Worm (Caenorhabditis elegans) whole organism, L4 larva: ENCODE data around the gene T01C8.2.
A peak's percentile ranks its signal among the peaks of the same experiment; 100 is the strongest.

ENCODE experiments used
- D1046.2 ChIP-seq: fragments of 200-800 bp; sonication (Bioruptor generic); IDR thresholded peaks from 2 replicates; pipeline ENCODE4 v1.3.6; 2022; ENCODE audit warnings: missing genetic modification characterization, missing compliant biosample characterization
- F37D6.2 ChIP-seq: sonication (generic microtip); optimal IDR thresholded peaks from 2 replicates; lab custom pipeline; 2016; ENCODE audit warnings: mild to moderate bottlenecking, missing genetic modification characterization, missing compliant biosample characterization
- F49E8.2 ChIP-seq: sonication (generic microtip); optimal IDR thresholded peaks from 2 replicates; lab custom pipeline; 2016; ENCODE audit warnings: missing compliant biosample characterization, mild to moderate bottlenecking, missing genetic modification characterization, borderline replicate concordance
- R02D3.7 ChIP-seq: fragments of 150-350 bp; sonication (generic microtip); optimal IDR thresholded peaks from 3 replicates; lab custom pipeline; 2014; ENCODE audit warnings: missing biosample characterization, missing genetic modification characterization
- T20F7.1 ChIP-seq: fragments of 200-800 bp; sonication (Bioruptor generic); optimal IDR thresholded peaks from 2 replicates; lab custom pipeline; 2018; ENCODE audit warnings: mild to moderate bottlenecking, missing genetic modification characterization, missing compliant biosample characterization
- Y105C5A.15 ChIP-seq: fragments of 200-800 bp; sonication (Bioruptor generic); IDR thresholded peaks from 2 replicates; pipeline ENCODE4 v1.3.6; 2022; ENCODE audit warnings: missing genetic modification characterization, missing compliant biosample characterization
- Y5F2A.4 ChIP-seq: fragments of 200-800 bp; sonication (Bioruptor generic); optimal IDR thresholded peaks from 2 replicates; lab custom pipeline; 2018; ENCODE audit warnings: mild to moderate bottlenecking, missing genetic modification characterization, missing compliant biosample characterization
- Y75B8A.6 ChIP-seq: fragments of 200-800 bp; sonication (Bioruptor generic); IDR thresholded peaks from 2 replicates; pipeline ENCODE4 v1.3.6; 2022; ENCODE audit warnings: missing genetic modification reagents, missing genetic modification characterization, missing compliant biosample characterization
- ZK337.2 ChIP-seq: fragments of 200-800 bp; sonication (Bioruptor generic); IDR thresholded peaks from 2 replicates; pipeline ENCODE4 v1.3.6; 2022; ENCODE audit warnings: missing genetic modification reagents, missing genetic modification characterization, missing compliant biosample characterization
- aly-2 ChIP-seq: sonication (generic microtip); optimal IDR thresholded peaks from 2 replicates; lab custom pipeline; 2018; ENCODE audit warnings: missing biosample characterization, missing genetic modification characterization
- ama-1 ChIP-seq: fragments of 150-350 bp; optimal IDR thresholded peaks from 2 replicates; lab custom pipeline; 2014; ENCODE audit warnings: inconsistent platforms, mixed read lengths
- arid-1 ChIP-seq: fragments of 200-800 bp; sonication (Bioruptor generic); conservative IDR thresholded peaks from 2 replicates; pipeline ENCODE4 v1.3.6; 2022; ENCODE audit warnings: missing genetic modification reagents, missing genetic modification characterization, missing compliant biosample characterization
- ceh-82 ChIP-seq: sonication (generic microtip); optimal IDR thresholded peaks from 2 replicates; lab custom pipeline; 2017; ENCODE audit warnings: missing biosample characterization, missing genetic modification characterization
- daf-16 ChIP-seq, 3 experiments: sonication (generic microtip); optimal IDR thresholded peaks; 2 replicates each; lab custom pipeline; 2016 to 2017; ENCODE audit warnings: missing genetic modification characterization in 3 of 3, missing genetic modification reagents in 3 of 3, mild to moderate bottlenecking in 2 of 3, missing compliant biosample characterization in 2 of 3, missing biosample characterization in 1 of 3, moderate library complexity in 1 of 3
- daf-19 ChIP-seq: fragments of 200-800 bp; sonication (Bioruptor generic); conservative IDR thresholded peaks from 2 replicates; pipeline ENCODE4 v1.3.6; 2022; ENCODE audit warnings: missing genetic modification characterization, missing compliant biosample characterization
- dmd-6 ChIP-seq: fragments of 200-800 bp; sonication (Bioruptor generic); IDR thresholded peaks from 2 replicates; pipeline ENCODE4 v1.3.6; 2022; ENCODE audit warnings: missing genetic modification reagents, missing genetic modification characterization, missing compliant biosample characterization
- dpl-1 ChIP-seq: fragments of 150-350 bp; optimal IDR thresholded peaks from 2 replicates; lab custom pipeline; 2014; ENCODE audit warnings: missing biosample characterization, missing genetic modification reagents, missing genetic modification characterization
- dve-1 ChIP-seq: sonication (generic microtip); optimal IDR thresholded peaks from 2 replicates; lab custom pipeline; 2017; ENCODE audit warnings: antibody characterized with exemption, mild to moderate bottlenecking, missing genetic modification characterization, missing compliant biosample characterization; ENCODE audit not compliant: insufficient read depth
- fos-1 ChIP-seq: fragments of 150-350 bp; optimal IDR thresholded peaks from 2 replicates; lab custom pipeline; 2014; ENCODE audit warnings: missing biosample characterization, missing genetic modification characterization
- hif-1 ChIP-seq, 2 experiments: sonication (generic microtip); optimal IDR thresholded peaks; 2 replicates each; lab custom pipeline; 2016 to 2017; ENCODE audit warnings: missing compliant biosample characterization in 2 of 2, missing genetic modification characterization in 2 of 2, missing genetic modification reagents in 2 of 2, missing genotype in 2 of 2, mild to moderate bottlenecking in 1 of 2
- hlh-11 ChIP-seq: fragments of 200-800 bp; sonication (Bioruptor generic); optimal IDR thresholded peaks from 2 replicates; lab custom pipeline; 2018; ENCODE audit warnings: mild to moderate bottlenecking, missing genetic modification characterization, missing compliant biosample characterization
- hlh-30 ChIP-seq: sonication (generic microtip); optimal IDR thresholded peaks from 2 replicates; lab custom pipeline; 2017; ENCODE audit warnings: antibody characterized with exemption, mild to moderate bottlenecking, missing genetic modification characterization, missing compliant biosample characterization; ENCODE audit not compliant: insufficient read depth
- hmg-1.1 ChIP-seq: fragments of 200-800 bp; sonication (Bioruptor generic); IDR thresholded peaks from 2 replicates; pipeline ENCODE4 v1.3.6; 2022; ENCODE audit warnings: missing genetic modification reagents, missing genetic modification characterization, missing compliant biosample characterization
- jun-1 ChIP-seq: fragments of 150-350 bp; optimal IDR thresholded peaks from 2 replicates; lab custom pipeline; 2014; ENCODE audit warnings: missing biosample characterization, missing genetic modification reagents, missing genetic modification characterization
- lin-13 ChIP-seq: fragments of 150-350 bp; optimal IDR thresholded peaks from 2 replicates; lab custom pipeline; 2014; ENCODE audit warnings: missing biosample characterization, missing genetic modification reagents, missing genetic modification characterization
- lin-38 ChIP-seq: fragments of 200-800 bp; sonication (Bioruptor generic); IDR thresholded peaks from 2 replicates; pipeline ENCODE4 v1.3.6; 2022; ENCODE audit warnings: missing genetic modification reagents, missing genetic modification characterization, missing compliant biosample characterization
- lin-39 ChIP-seq: fragments of 150-350 bp; optimal IDR thresholded peaks from 2 replicates; lab custom pipeline; 2014; ENCODE audit warnings: missing biosample characterization, missing genetic modification reagents, missing genetic modification characterization
- madf-9 ChIP-seq: fragments of 200-800 bp; sonication (Bioruptor generic); conservative IDR thresholded peaks from 2 replicates; pipeline ENCODE4 v1.3.6; 2022; ENCODE audit warnings: missing genetic modification reagents, missing genetic modification characterization, missing compliant biosample characterization
- mdt-29 ChIP-seq: fragments of 200-800 bp; sonication (Bioruptor generic); IDR thresholded peaks from 2 replicates; pipeline ENCODE4 v1.3.6; 2022; ENCODE audit warnings: missing genetic modification reagents, missing genetic modification characterization, missing compliant biosample characterization
- mxl-2 ChIP-seq: fragments of 200-800 bp; sonication (Bioruptor generic); conservative IDR thresholded peaks from 2 replicates; pipeline ENCODE4 v1.3.6; 2022; ENCODE audit warnings: missing genetic modification reagents, missing genetic modification characterization, missing compliant biosample characterization
- nhr-102 ChIP-seq: sonication (generic microtip); optimal IDR thresholded peaks from 2 replicates; lab custom pipeline; 2016; ENCODE audit warnings: mild to moderate bottlenecking, missing genetic modification characterization, moderate library complexity, missing compliant biosample characterization
- nhr-237 ChIP-seq: sonication (generic microtip); optimal IDR thresholded peaks from 2 replicates; lab custom pipeline; 2017; ENCODE audit warnings: missing biosample characterization, missing genetic modification characterization
- nhr-28 ChIP-seq: fragments of 150-350 bp; optimal IDR thresholded peaks from 2 replicates; lab custom pipeline; 2014; ENCODE audit warnings: missing biosample characterization, missing genetic modification characterization
- nhr-41 ChIP-seq: fragments of 200-800 bp; sonication (Bioruptor generic); IDR thresholded peaks from 2 replicates; pipeline ENCODE4 v1.3.6; 2022; ENCODE audit warnings: missing genetic modification reagents, missing genetic modification characterization, missing compliant biosample characterization
- nhr-6 ChIP-seq: fragments of 150-350 bp; optimal IDR thresholded peaks from 2 replicates; lab custom pipeline; 2014; ENCODE audit warnings: missing biosample characterization, missing genetic modification characterization
- nhr-76 ChIP-seq: fragments of 150-350 bp; optimal IDR thresholded peaks from 2 replicates; lab custom pipeline; 2014; ENCODE audit warnings: missing biosample characterization, missing genetic modification characterization
- pha-4 ChIP-seq, 2 experiments: fragments of 150-350 bp in 1 of 2; fragments of 200-800 bp in 1 of 2; sonication (Bioruptor generic) in 1 of 2; IDR thresholded peaks in 1 of 2; optimal IDR thresholded peaks in 1 of 2; 2 replicates each; pipeline versions ENCODE4 v1.3.6 to Lab custom; 2014 to 2022; ENCODE audit warnings: missing genetic modification characterization in 2 of 2, missing genetic modification reagents in 2 of 2, missing biosample characterization in 1 of 2, missing compliant biosample characterization in 1 of 2
- sdz-12 ChIP-seq: fragments of 200-800 bp; sonication (Bioruptor generic); optimal IDR thresholded peaks from 2 replicates; lab custom pipeline; 2018; ENCODE audit warnings: mild to moderate bottlenecking, missing genetic modification characterization, missing compliant biosample characterization
- set-16 ChIP-seq: fragments of 200-800 bp; sonication (Bioruptor generic); IDR thresholded peaks from 2 replicates; pipeline ENCODE4 v1.3.6; 2022; ENCODE audit warnings: missing genetic modification reagents, missing genetic modification characterization, missing compliant biosample characterization
- skn-1 ChIP-seq: fragments of 150-350 bp; optimal IDR thresholded peaks from 2 replicates; lab custom pipeline; 2014; ENCODE audit warnings: missing biosample characterization, missing genetic modification characterization
- snpc-4 ChIP-seq: fragments of 150-350 bp; optimal IDR thresholded peaks from 2 replicates; lab custom pipeline; 2014; ENCODE audit warnings: missing biosample characterization, missing genetic modification characterization
- tag-97 ChIP-seq: fragments of 200-800 bp; sonication (Bioruptor generic); IDR thresholded peaks from 2 replicates; pipeline ENCODE4 v1.3.6; 2022; ENCODE audit warnings: missing genetic modification characterization, missing compliant biosample characterization
- tra-1 ChIP-seq: fragments of 200-800 bp; sonication (Bioruptor generic); IDR thresholded peaks from 2 replicates; pipeline ENCODE4 v1.3.6; 2022; ENCODE audit warnings: missing genetic modification reagents, missing genetic modification characterization, missing compliant biosample characterization
- unc-130 ChIP-seq: sonication (generic microtip); optimal IDR thresholded peaks from 2 replicates; lab custom pipeline; 2016; ENCODE audit warnings: missing genetic modification reagents, missing genetic modification characterization, missing compliant biosample characterization
- vab-7 ChIP-seq: fragments of 200-800 bp; sonication (Bioruptor generic); IDR thresholded peaks from 2 replicates; pipeline ENCODE4 v1.3.6; 2022; ENCODE audit warnings: missing genetic modification reagents, missing genetic modification characterization, missing compliant biosample characterization
- zag-1 ChIP-seq: fragments of 150-350 bp; optimal IDR thresholded peaks from 2 replicates; lab custom pipeline; 2014; ENCODE audit warnings: missing biosample characterization, missing genetic modification characterization
- zfp-3 ChIP-seq: fragments of 200-800 bp; sonication (Bioruptor generic); conservative IDR thresholded peaks from 2 replicates; pipeline ENCODE4 v1.3.6; 2022; ENCODE audit warnings: missing genetic modification reagents, missing genetic modification characterization, missing compliant biosample characterization
- zip-11 ChIP-seq: fragments of 200-800 bp; sonication (Bioruptor generic); IDR thresholded peaks from 2 replicates; pipeline ENCODE4 v1.3.6; 2022; ENCODE audit warnings: missing genetic modification characterization, missing compliant biosample characterization
- zip-2 ChIP-seq: fragments of 150-350 bp; optimal IDR thresholded peaks from 2 replicates; lab custom pipeline; 2014; ENCODE audit warnings: missing biosample characterization, missing genetic modification characterization

T01C8.2 gene

DNA sequence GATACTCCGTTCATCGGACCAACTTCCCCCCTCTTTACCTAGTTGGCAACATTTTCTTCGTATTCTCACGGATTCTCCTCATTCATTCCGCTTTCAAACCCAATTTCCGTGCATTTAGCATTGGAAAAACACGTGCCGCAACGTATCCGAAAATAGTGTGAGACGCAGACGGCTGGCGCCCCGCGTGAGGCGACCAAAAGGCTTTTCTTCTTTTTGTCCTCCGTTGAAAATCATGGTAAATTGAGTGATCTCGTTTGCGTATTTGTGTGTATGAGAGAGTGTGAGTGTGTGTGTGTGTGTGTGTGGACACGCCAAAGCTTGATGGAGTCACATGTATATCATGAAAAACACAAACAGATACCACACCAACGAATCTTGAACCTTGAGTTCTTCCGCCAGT is 10.6 kb downstream of the T01C8.2 start (continued):
- TF ChIP-seq dve-1 (tag; lab: Kevin White, UChicago) (peak; percentile 97), zip-11 (GFP tag; lab: Robert Waterston, UW) (no peak), arid-1 (GFP tag; lab: Robert Waterston, UW) (0 out of 2 replicates have a peak, but pooled peaks have one; percentile 42), lin-39 (tag; lab: Kevin White, UChicago) (no peak), nhr-41 (GFP tag; lab: Robert Waterston, UW) (no peak), lin-38 (GFP tag; lab: Robert Waterston, UW) (peak; percentile 41; the same call in 1 of the 2 replicates), hlh-11 (tag; lab: Kevin White, UChicago) (peak; percentile 99), fos-1 (tag; lab: Kevin White, UChicago) (no peak), set-16 (GFP tag; lab: Robert Waterston, UW) (peak; percentile 67; the same call in 1 of the 2 replicates), zip-2 (tag; lab: Kevin White, UChicago) (peak; percentile 32)

DNA sequence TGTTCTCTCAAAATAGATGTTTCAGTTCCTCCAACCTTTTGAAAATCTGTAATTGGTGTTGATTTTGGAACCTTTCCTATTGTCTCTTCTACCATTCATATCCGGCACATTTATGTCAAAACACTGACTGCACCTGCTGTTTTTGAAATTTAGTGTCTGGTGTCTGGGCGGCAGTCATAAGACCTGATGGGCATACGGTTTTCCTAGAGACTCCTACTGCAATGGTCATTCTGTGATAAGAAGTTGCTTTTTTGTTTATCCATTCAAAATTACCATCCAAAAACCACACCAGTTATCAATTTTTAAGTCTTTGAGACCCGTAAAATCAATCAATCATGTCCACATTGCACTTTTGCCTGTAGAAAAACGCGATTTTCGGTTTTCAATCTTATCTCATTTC is 12.4 kb downstream of the T01C8.2 start:
- TF ChIP-seq nhr-6 = no peak
- no peak for TF ChIP-seq ZK337.2 (GFP tag; lab: Robert Waterston, UW)
- TF ChIP-seq mdt-29 (GFP tag; lab: Robert Waterston, UW) = no peak
- no peak for TF ChIP-seq Y5F2A.4 (GFP tag; lab: Kevin White, UChicago)
- TF ChIP-seq tag-97 (GFP tag; lab: Robert Waterston, UW) = no peak
- TF ChIP-seq vab-7 (GFP tag; lab: Robert Waterston, UW) = no peak
- TF ChIP-seq zag-1 = no peak
- peak; percentile 34 for TF ChIP-seq dmd-6 (GFP tag; lab: Robert Waterston, UW)
- TF ChIP-seq ama-1 (lab: Kevin White, UChicago) = no peak
- TF ChIP-seq aly-2 (tag; lab: Kevin White, UChicago) = no peak
- TF ChIP-seq Y75B8A.6 (GFP tag; lab: Robert Waterston, UW) = no peak
- no peak for TF ChIP-seq ceh-82
- peak; percentile 72 for TF ChIP-seq hlh-30 (tag; lab: Kevin White, UChicago)
- TF ChIP-seq hif-1 (tag; optimal IDR thresholded peaks at IDR 0.05; lab: Kevin White, UChicago) = no peak
- no peak for TF ChIP-seq nhr-41 (GFP tag; lab: Robert Waterston, UW)
- peak; percentile 41; the same call in 1 of the 2 replicates for TF ChIP-seq tra-1 (GFP tag; lab: Robert Waterston, UW)
- TF ChIP-seq hmg-1.1 (GFP tag; lab: Robert Waterston, UW) = no peak
- TF ChIP-seq D1046.2 (GFP tag; lab: Robert Waterston, UW) = no peak
- no peak for TF ChIP-seq unc-130 (GFP tag; lab: Kevin White, UChicago)
- TF ChIP-seq nhr-76 (tag; lab: Kevin White, UChicago) = no peak
- TF ChIP-seq jun-1 (tag; lab: Kevin White, UChicago) = no peak
- peak; percentile 15 for TF ChIP-seq nhr-102 (tag; lab: Kevin White, UChicago)
- no peak for TF ChIP-seq skn-1 (tag; lab: Kevin White, UChicago)
- no peak for TF ChIP-seq lin-39 (tag; lab: Kevin White, UChicago)
- no peak for TF ChIP-seq dpl-1 (GFP tag; lab: Kevin White, UChicago)
- no peak for TF ChIP-seq lin-13 (GFP tag; lab: Kevin White, UChicago)
- TF ChIP-seq R02D3.7 (tag; lab: Kevin White, UChicago) = no peak
- TF ChIP-seq mxl-2 (GFP tag; lab: Robert Waterston, UW) = no peak
- no peak for TF ChIP-seq snpc-4 (tag; lab: Kevin White, UChicago)
- no peak for TF ChIP-seq daf-16 (GFP tag; optimal IDR thresholded peaks at IDR 0.05; lab: Kevin White, UChicago)
- TF ChIP-seq daf-16 (tag; optimal IDR thresholded peaks at IDR 0.05; lab: Kevin White, UChicago) = peak; percentile 70
- peak; percentile 51 for TF ChIP-seq nhr-28
- no peak for TF ChIP-seq madf-9 (GFP tag; lab: Robert Waterston, UW)
- TF ChIP-seq zfp-3 (GFP tag; lab: Robert Waterston, UW) = no peak
- no peak for TF ChIP-seq daf-19 (GFP tag; lab: Robert Waterston, UW)
- peak; percentile 14 for TF ChIP-seq T20F7.1
- TF ChIP-seq pha-4 (GFP tag; IDR thresholded peaks at IDR 0.05; lab: Robert Waterston, UW) = peak; percentile 9; the same call in 1 of the 2 replicates
- no peak for TF ChIP-seq pha-4 (tag; optimal IDR thresholded peaks at IDR 0.05; lab: Kevin White, UChicago)
- no peak for TF ChIP-seq F49E8.2 (tag; lab: Kevin White, UChicago)
- TF ChIP-seq Y105C5A.15 (GFP tag; lab: Robert Waterston, UW) = no peak
- TF ChIP-seq nhr-237 (tag; lab: Kevin White, UChicago) = no peak
- no peak for TF ChIP-seq F37D6.2 (tag; lab: Kevin White, UChicago)
- no peak for TF ChIP-seq sdz-12 (GFP tag; lab: Kevin White, UChicago)
